Worm (Caenorhabditis elegans) whole organism, late embryonic: ENCODE measurements around the gene gst-44.

ENCODE experiments used
- C08G9.2 ChIP-seq: sonication (generic microtip); optimal IDR thresholded peaks from 2 replicates; lab custom pipeline; 2016; ENCODE audit warnings: mild to moderate bottlenecking, missing genetic modification characterization, moderate library complexity, missing compliant biosample characterization
- K02D7.2 ChIP-seq: sonication (generic microtip); optimal IDR thresholded peaks from 2 replicates; lab custom pipeline; 2017; ENCODE audit warnings: mild to moderate bottlenecking, missing genetic modification characterization, missing compliant biosample characterization
- Y22D7AL.16 ChIP-seq: sonication (generic microtip); optimal IDR thresholded peaks from 2 replicates; lab custom pipeline; 2016; ENCODE audit warnings: missing genetic modification characterization, missing compliant biosample characterization
- ceh-14 ChIP-seq: sonication (generic microtip); optimal IDR thresholded peaks from 2 replicates; lab custom pipeline; 2016; ENCODE audit warnings: missing genotype, missing genetic modification characterization, missing compliant biosample characterization
- ceh-19 ChIP-seq: fragments of 200-800 bp; sonication (Bioruptor generic); optimal IDR thresholded peaks from 2 replicates; lab custom pipeline; 2018; ENCODE audit warnings: mild to moderate bottlenecking, missing genetic modification characterization, missing compliant biosample characterization
- ceh-2 ChIP-seq: sonication (generic microtip); optimal IDR thresholded peaks from 2 replicates; lab custom pipeline; 2016; ENCODE audit warnings: missing genotype, missing genetic modification characterization, missing compliant biosample characterization
- ceh-24 ChIP-seq: sonication (generic microtip); optimal IDR thresholded peaks from 2 replicates; lab custom pipeline; 2016; ENCODE audit warnings: mild to moderate bottlenecking, missing genetic modification characterization, missing compliant biosample characterization
- ceh-30 ChIP-seq: fragments of 150-350 bp; optimal IDR thresholded peaks from 2 replicates; lab custom pipeline; 2014; ENCODE audit warnings: missing biosample characterization, missing genetic modification characterization
- ceh-34 ChIP-seq: sonication (generic microtip); optimal IDR thresholded peaks from 2 replicates; lab custom pipeline; 2016; ENCODE audit warnings: mild to moderate bottlenecking, missing genetic modification characterization, missing compliant biosample characterization
- ceh-45 ChIP-seq: fragments of 200-800 bp; sonication (Bioruptor generic); IDR thresholded peaks from 2 replicates; pipeline ENCODE4 v1.3.6; 2022; ENCODE audit warnings: missing genetic modification reagents, missing genetic modification characterization, missing compliant biosample characterization
- ceh-9 ChIP-seq: sonication (generic microtip); optimal IDR thresholded peaks from 2 replicates; lab custom pipeline; 2016; ENCODE audit warnings: mild to moderate bottlenecking, missing genetic modification characterization, inconsistent platforms, missing compliant biosample characterization
- che-1 ChIP-seq: sonication (generic microtip); optimal IDR thresholded peaks from 2 replicates; lab custom pipeline; 2016; ENCODE audit warnings: mild to moderate bottlenecking, missing genetic modification characterization, missing compliant biosample characterization
- elt-2 ChIP-seq: sonication (generic microtip); optimal IDR thresholded peaks from 2 replicates; lab custom pipeline; 2016; ENCODE audit warnings: missing genetic modification reagents, missing genetic modification characterization, missing compliant biosample characterization
- elt-4 ChIP-seq: sonication (generic microtip); optimal IDR thresholded peaks from 2 replicates; lab custom pipeline; 2016; ENCODE audit warnings: missing genetic modification characterization, missing compliant biosample characterization
- fax-1 ChIP-seq: sonication (generic microtip); optimal IDR thresholded peaks from 2 replicates; lab custom pipeline; 2016; ENCODE audit warnings: missing genotype, missing genetic modification characterization, missing compliant biosample characterization
- fkh-6 ChIP-seq: sonication (generic microtip); optimal IDR thresholded peaks from 2 replicates; lab custom pipeline; 2016; ENCODE audit warnings: missing genetic modification characterization, missing compliant biosample characterization
- hlh-30 ChIP-seq: sonication (generic microtip); optimal IDR thresholded peaks from 2 replicates; lab custom pipeline; 2017; ENCODE audit warnings: antibody characterized with exemption, missing genetic modification characterization, missing compliant biosample characterization; ENCODE audit not compliant: insufficient read depth
- hlh-8 ChIP-seq: sonication (generic microtip); optimal IDR thresholded peaks from 2 replicates; lab custom pipeline; 2016; ENCODE audit warnings: missing genotype, missing genetic modification characterization, missing compliant biosample characterization
- lim-6 ChIP-seq: sonication (generic microtip); optimal IDR thresholded peaks from 2 replicates; lab custom pipeline; 2016; ENCODE audit warnings: missing genetic modification characterization, missing compliant biosample characterization
- nfya-1 ChIP-seq: sonication (generic microtip); optimal IDR thresholded peaks from 2 replicates; lab custom pipeline; 2017; ENCODE audit warnings: missing genetic modification characterization, mild to moderate bottlenecking, missing compliant biosample characterization, antibody characterized with exemption, moderate library complexity
- nhr-232 ChIP-seq: sonication (generic microtip); optimal IDR thresholded peaks from 2 replicates; lab custom pipeline; 2016; ENCODE audit warnings: missing genetic modification characterization, missing compliant biosample characterization
- odd-2 ChIP-seq: sonication (generic microtip); optimal IDR thresholded peaks from 2 replicates; lab custom pipeline; 2017; ENCODE audit warnings: antibody characterized with exemption, mild to moderate bottlenecking, missing genetic modification characterization, missing compliant biosample characterization
- pag-3 ChIP-seq: sonication (generic microtip); optimal IDR thresholded peaks from 2 replicates; lab custom pipeline; 2016; ENCODE audit warnings: missing compliant biosample characterization, missing genetic modification characterization, borderline replicate concordance
- pha-2 ChIP-seq: sonication (generic microtip); optimal IDR thresholded peaks from 2 replicates; lab custom pipeline; 2017; ENCODE audit warnings: mild to moderate bottlenecking, missing genetic modification characterization, missing compliant biosample characterization
- pha-4 ChIP-seq: fragments of 150-350 bp; optimal IDR thresholded peaks from 2 replicates; lab custom pipeline; 2018; ENCODE audit warnings: missing biosample characterization, missing genetic modification reagents, missing genetic modification characterization
- pqm-1 ChIP-seq: sonication (generic microtip); optimal IDR thresholded peaks from 2 replicates; lab custom pipeline; 2016; ENCODE audit warnings: missing genetic modification characterization, missing compliant biosample characterization
- pros-1 ChIP-seq: fragments of 150-350 bp; optimal IDR thresholded peaks from 2 replicates; lab custom pipeline; 2014; ENCODE audit warnings: missing biosample characterization, missing genetic modification reagents, missing genetic modification characterization
- ref-2 ChIP-seq: sonication (generic microtip); optimal IDR thresholded peaks from 2 replicates; lab custom pipeline; 2016; ENCODE audit warnings: missing genetic modification characterization, missing compliant biosample characterization
- sox-4 ChIP-seq: sonication (generic microtip); optimal IDR thresholded peaks from 2 replicates; lab custom pipeline; 2017; ENCODE audit warnings: mild to moderate bottlenecking, missing genetic modification characterization, inconsistent platforms, missing compliant biosample characterization
- syd-9 ChIP-seq: sonication (generic microtip); optimal IDR thresholded peaks from 2 replicates; lab custom pipeline; 2016; ENCODE audit warnings: mild to moderate bottlenecking, missing genetic modification characterization, moderate library complexity, missing compliant biosample characterization
- ttx-3 ChIP-seq: sonication (generic microtip); optimal IDR thresholded peaks from 2 replicates; lab custom pipeline; 2016; ENCODE audit warnings: missing genetic modification reagents, missing genetic modification characterization, missing compliant biosample characterization
- unc-42 ChIP-seq: sonication (generic microtip); optimal IDR thresholded peaks from 2 replicates; lab custom pipeline; 2016; ENCODE audit warnings: missing genotype, missing genetic modification characterization, missing compliant biosample characterization
- unc-55 ChIP-seq: sonication (generic microtip); optimal IDR thresholded peaks from 2 replicates; lab custom pipeline; 2017; ENCODE audit warnings: missing biosample characterization, missing genetic modification reagents, missing genetic modification characterization
- unc-86 ChIP-seq: sonication (generic microtip); optimal IDR thresholded peaks from 2 replicates; lab custom pipeline; 2016; ENCODE audit warnings: missing genetic modification characterization, missing compliant biosample characterization

gst-44 gene

DNA sequence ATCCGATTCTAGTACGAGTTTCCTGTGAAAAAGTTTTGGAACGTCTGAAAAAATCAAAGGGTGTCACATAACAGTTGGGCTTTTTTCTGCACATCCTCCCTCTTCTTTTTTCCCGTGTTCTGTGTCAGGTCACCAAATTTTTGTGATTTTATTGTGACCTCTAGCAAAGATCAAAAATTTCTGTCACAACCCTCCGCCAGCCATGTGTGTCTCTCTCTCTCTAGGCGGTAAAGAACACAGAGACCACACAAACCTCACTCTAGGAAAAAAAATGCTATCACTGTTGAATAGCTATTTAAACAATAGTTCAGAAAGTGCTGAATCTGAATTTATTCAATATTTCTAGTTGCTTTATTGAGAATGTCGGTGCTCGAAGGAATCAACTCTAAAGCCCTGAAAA is at the start of gene gst-44:
Gene gst-44 (plus strand): TSS at position 237 of the 400 bp plus-strand sequence.
- no peak for TF ChIP-seq syd-9
- TF ChIP-seq ceh-9 (tag; lab: Kevin White, UChicago), result no peak
- no peak for TF ChIP-seq K02D7.2
- TF ChIP-seq ceh-45 (GFP tag; lab: Robert Waterston, UW), result no peak
- no peak for TF ChIP-seq unc-42 (tag; lab: Kevin White, UChicago)
- no peak for TF ChIP-seq ttx-3 (tag; lab: Kevin White, UChicago)
- TF ChIP-seq pha-2 (tag; lab: Kevin White, UChicago), result no peak
- TF ChIP-seq unc-55, result no peak
- TF ChIP-seq elt-4 (tag; lab: Kevin White, UChicago), result no peak
- no peak for TF ChIP-seq pqm-1
- no peak for TF ChIP-seq Y22D7AL.16
- no peak for TF ChIP-seq ceh-2 (tag; lab: Kevin White, UChicago)
- no peak for TF ChIP-seq fax-1
- TF ChIP-seq sox-4 (tag; lab: Kevin White, UChicago), result no peak
- no peak for TF ChIP-seq lim-6 (tag; lab: Kevin White, UChicago)
- TF ChIP-seq hlh-8 (tag; lab: Kevin White, UChicago), result no peak
- TF ChIP-seq ceh-24 (tag; lab: Kevin White, UChicago), result no peak
- TF ChIP-seq pag-3 (tag; lab: Kevin White, UChicago), result no peak
- TF ChIP-seq, all 69 proteins: peak for 0

DNA sequence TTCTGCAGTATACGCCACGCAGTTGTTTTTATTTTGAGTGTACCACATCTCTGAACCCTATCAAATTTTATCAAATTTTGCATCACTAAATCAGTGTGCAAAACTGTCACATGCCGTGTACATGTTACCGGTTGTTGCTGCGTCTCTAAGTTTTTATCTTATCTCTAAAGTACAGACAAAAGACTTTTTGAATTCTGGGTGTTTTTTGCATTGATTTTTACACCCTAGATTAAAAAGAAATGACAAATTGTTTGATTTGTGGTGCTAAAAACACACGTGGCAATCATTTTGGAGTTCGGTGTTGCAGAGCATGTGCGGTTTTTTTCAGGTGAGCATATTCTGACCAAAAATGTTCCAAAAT is 48.5 kb upstream of the gst-44 start, which contains the start of gene nhr-193:
Gene nhr-193 (plus strand): TSS at position 51 of the 361 bp plus-strand sequence.
- TF ChIP-seq hlh-30 (no peak), elt-2 (tag; lab: Kevin White, UChicago) (peak; percentile 22)

DNA sequence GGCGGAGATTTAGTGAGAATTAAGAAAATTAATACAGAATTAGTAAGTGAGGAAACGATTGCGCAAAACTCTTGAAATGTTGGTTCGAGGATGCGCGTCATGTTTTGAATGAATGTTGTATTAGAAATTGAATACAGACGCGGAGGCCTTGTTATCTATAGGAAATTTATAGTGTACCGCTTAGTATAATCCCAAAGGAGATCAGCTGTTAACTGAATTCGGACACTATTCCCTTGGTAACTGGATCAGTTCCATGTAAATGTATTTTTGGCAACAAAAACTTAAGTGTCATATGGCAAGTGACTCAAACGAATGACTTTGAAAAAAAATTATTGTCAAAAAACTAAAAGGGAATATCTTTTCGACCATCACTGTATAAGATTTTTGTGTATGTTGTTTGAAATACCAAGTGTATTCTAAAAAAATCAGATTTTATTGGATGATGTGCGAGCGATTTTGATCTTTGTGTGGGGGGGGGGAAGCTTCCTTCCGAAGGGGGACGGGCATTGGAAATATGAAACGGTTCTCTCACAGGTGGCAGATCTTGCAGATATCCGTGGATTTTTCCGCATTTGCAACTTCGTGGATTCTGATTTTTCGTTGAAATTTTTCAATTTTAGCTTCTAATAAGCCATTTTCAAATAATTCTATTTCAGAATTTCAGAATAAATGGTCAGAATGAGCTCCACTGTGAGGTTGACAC is 44.1 kb upstream of the gst-44 start, which contains the start of the genes W08G11.5 and W08G11.1:
Gene W08G11.5 (minus strand): TSS at position 101 of the 703 bp plus-strand sequence.
Gene W08G11.1 (plus strand): TSS at position 653 of the 703 bp plus-strand sequence.
- no peak for TF ChIP-seq C08G9.2 (tag; lab: Kevin White, UChicago)
- no peak for TF ChIP-seq nhr-232 (tag; lab: Kevin White, UChicago)
- TF ChIP-seq ceh-14 (tag; lab: Kevin White, UChicago), result no peak
- no peak for TF ChIP-seq pros-1 (tag; lab: Kevin White, UChicago)
- TF ChIP-seq ceh-19 (GFP tag; lab: Kevin White, UChicago), result no peak
- no peak for TF ChIP-seq che-1 (tag; lab: Kevin White, UChicago)
- TF ChIP-seq, all 69 proteins: peak for 0

DNA sequence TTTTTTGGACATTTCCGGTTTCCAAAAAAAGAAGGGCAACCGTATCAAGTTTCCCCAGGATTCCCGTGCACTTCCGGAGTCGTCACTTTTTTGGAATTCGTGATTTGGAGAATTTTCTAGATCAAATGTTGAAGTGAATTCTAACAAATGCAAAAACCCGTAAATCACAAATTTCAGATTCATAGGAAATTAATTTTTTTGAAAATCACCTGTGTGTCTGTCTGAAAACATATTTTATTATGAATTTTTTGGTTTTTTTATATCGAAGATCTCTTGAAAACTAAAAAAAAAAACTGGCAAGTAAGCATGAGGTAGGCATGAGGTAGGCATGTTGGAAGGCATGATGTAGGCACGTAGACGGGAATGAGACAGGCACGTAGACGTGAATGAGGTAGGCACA is 40.6 kb upstream of the gst-44 start:
- TF ChIP-seq hlh-30 (no peak), ceh-34 (tag; lab: Kevin White, UChicago) (no peak), K02D7.2 (no peak), ref-2 (tag; lab: Kevin White, UChicago) (no peak), ceh-30 (tag; lab: Kevin White, UChicago) (no peak), unc-86 (tag; lab: Kevin White, UChicago) (no peak), pha-4 (tag; lab: Kevin White, UChicago) (no peak), che-1 (tag; lab: Kevin White, UChicago) (no peak), ceh-14 (tag; lab: Kevin White, UChicago) (no peak), odd-2 (tag; lab: Kevin White, UChicago) (no peak), elt-4 (tag; lab: Kevin White, UChicago) (no peak), pqm-1 (no peak), ceh-45 (GFP tag; lab: Robert Waterston, UW) (no peak), nfya-1 (tag; lab: Kevin White, UChicago) (no peak), fkh-6 (tag; lab: Kevin White, UChicago) (no peak)
